Worm (Caenorhabditis elegans) whole organism, L1 larva: ENCODE results near the gene srd-11.

Experiments used
- Y116A8C.19 ChIP-seq: sonication (generic microtip); optimal IDR thresholded peaks from 2 replicates; lab custom pipeline; 2016; ENCODE audit warnings: missing compliant biosample characterization, missing genetic modification characterization, borderline replicate concordance
- ama-1 ChIP-seq: fragments of 150-350 bp; optimal IDR thresholded peaks from 2 replicates; lab custom pipeline; 2014
- dpl-1 ChIP-seq, 3 experiments: fragments of 150-350 bp in 2 of 3; sonication (generic microtip) in 1 of 3; optimal IDR thresholded peaks; 2 replicates each; lab custom pipeline; 2014 to 2017; ENCODE audit warnings: missing biosample characterization in 3 of 3, missing genetic modification characterization in 3 of 3, missing genetic modification reagents in 3 of 3
- lin-13 ChIP-seq: fragments of 150-350 bp; optimal IDR thresholded peaks from 2 replicates; lab custom pipeline; 2014; ENCODE audit warnings: missing biosample characterization, missing genetic modification reagents, missing genetic modification characterization
- nhr-28 ChIP-seq: fragments of 150-350 bp; optimal IDR thresholded peaks from 2 replicates; lab custom pipeline; 2014; ENCODE audit warnings: missing biosample characterization, missing genetic modification characterization
- pqm-1 ChIP-seq: sonication (generic microtip); optimal IDR thresholded peaks from 3 replicates; lab custom pipeline; 2017; ENCODE audit warnings: missing biosample characterization, missing genetic modification characterization
- skn-1 ChIP-seq: fragments of 150-350 bp; optimal IDR thresholded peaks from 2 replicates; lab custom pipeline; 2014; ENCODE audit warnings: missing biosample characterization, missing genetic modification characterization

DNA sequence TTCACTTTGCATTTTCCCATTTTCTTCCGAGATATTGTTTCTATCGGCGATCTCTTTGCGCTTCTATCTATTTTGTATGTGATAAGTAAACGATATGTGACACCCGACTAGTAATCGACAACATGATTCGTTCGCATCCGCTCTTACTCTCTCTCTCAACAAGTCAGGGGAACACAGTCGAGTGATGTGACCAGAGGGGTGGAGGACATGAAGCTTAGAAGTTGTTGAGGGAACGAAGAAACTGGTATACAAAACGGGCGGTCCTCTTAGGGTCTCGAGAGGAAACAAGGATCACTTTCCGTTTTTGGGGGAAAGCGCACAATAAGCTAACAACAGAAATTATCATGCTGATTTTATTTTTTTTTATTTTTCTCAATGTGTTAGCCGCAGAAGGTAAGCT, 26.6 kb downstream of the srd-11 start, which contains the start of gene F53F4.4:
- TF ChIP-seq skn-1: no peak
- no peak for TF ChIP-seq nhr-28
- TF ChIP-seq Y116A8C.19 (tag; lab: Kevin White, UChicago): no peak
- TF ChIP-seq lin-13 (GFP tag; lab: Kevin White, UChicago): no peak
- TF ChIP-seq dpl-1 (GFP tag; optimal IDR thresholded peaks at IDR 0.05; lab: Kevin White, UChicago): no peak
- no peak for TF ChIP-seq ama-1 (lab: Kevin White, UChicago)
- TF ChIP-seq pqm-1 (tag; lab: Kevin White, UChicago): no peak
